Worm (Caenorhabditis elegans): ENCODE measurements around the gene R12B2.3.

DNA sequence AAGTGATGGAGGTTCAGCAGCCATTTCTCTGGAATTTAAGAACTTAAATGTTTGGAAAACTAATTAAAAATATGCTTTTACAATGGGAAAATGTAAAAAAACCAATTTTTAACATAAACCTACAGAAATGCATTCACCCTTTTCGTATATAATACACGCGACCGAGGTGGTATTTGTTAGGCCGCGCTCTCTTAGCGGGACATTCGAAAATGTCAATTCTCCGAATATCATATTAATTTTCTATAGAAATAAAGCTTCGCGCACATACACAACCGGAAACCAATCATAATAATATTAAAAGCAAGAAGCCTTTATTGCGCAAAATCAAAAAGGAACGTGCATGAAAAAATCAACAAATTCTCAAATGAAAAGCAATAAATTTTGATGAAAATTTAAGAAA is 47.9 kb downstream of the R12B2.3 start, which contains the start of gene ddx-23:
- TF ChIP-seq him-1 (tag; optimal IDR thresholded peaks at IDR 0.05), result no peak
- TF ChIP-seq dao-5 (tag; optimal IDR thresholded peaks at IDR 0.05), result no peak

Measured in whole organism, L4/young adult.